Worm (Caenorhabditis elegans) whole organism, young adult: ENCODE data around the gene sulp-3.

Experiments
- B0035.1 ChIP-seq: sonication (generic microtip); optimal IDR thresholded peaks from 2 replicates; lab custom pipeline; 2016; ENCODE audit warnings: missing genetic modification characterization, mild to moderate bottlenecking, missing compliant biosample characterization, missing genotype, missing genetic modification reagents
- C17E4.6 ChIP-seq: fragments of 200-800 bp; sonication (Bioruptor generic); IDR thresholded peaks from 2 replicates; pipeline ENCODE4 v1.3.6; 2022; ENCODE audit warnings: missing genetic modification reagents, missing genetic modification characterization, missing compliant biosample characterization
- F22D6.2 ChIP-seq: sonication (generic microtip); optimal IDR thresholded peaks from 2 replicates; lab custom pipeline; 2016; ENCODE audit warnings: mild to moderate bottlenecking, missing genetic modification characterization, missing compliant biosample characterization
- F49E8.2 ChIP-seq: sonication (generic microtip); optimal IDR thresholded peaks from 3 replicates; lab custom pipeline; 2017; ENCODE audit warnings: missing genetic modification characterization, mild to moderate bottlenecking, missing compliant biosample characterization, antibody characterized with exemption, moderate library complexity; ENCODE audit not compliant: insufficient read depth
- ama-1 ChIP-seq, 3 experiments: fragments of 150-350 bp in 1 of 3; sonication (generic microtip) in 2 of 3; optimal IDR thresholded peaks; 2 replicates each; lab custom pipeline; 2014 to 2018; ENCODE audit warnings: missing biosample characterization in 2 of 3, missing genetic modification characterization in 2 of 3, missing genetic modification reagents in 2 of 3
- ceh-40 ChIP-seq: fragments of 200-800 bp; sonication (Bioruptor generic); IDR thresholded peaks from 2 replicates; pipeline ENCODE4 v1.3.6; 2022; ENCODE audit warnings: missing genetic modification characterization, missing compliant biosample characterization
- ets-4 ChIP-seq: fragments of 200-800 bp; sonication (Bioruptor generic); optimal IDR thresholded peaks from 2 replicates; lab custom pipeline; 2018; ENCODE audit warnings: mild to moderate bottlenecking, missing genetic modification characterization, missing compliant biosample characterization
- let-607 ChIP-seq, 2 experiments: fragments of 200-800 bp in 1 of 2; sonication (Bioruptor generic) in 1 of 2; sonication (generic microtip) in 1 of 2; optimal IDR thresholded peaks; 2 replicates each; lab custom pipeline; 2016 to 2018; ENCODE audit warnings: mild to moderate bottlenecking in 2 of 2, missing compliant biosample characterization in 2 of 2, missing genetic modification characterization in 2 of 2, moderate library complexity in 2 of 2, missing genotype in 1 of 2
- madf-10 ChIP-seq: sonication (generic microtip); optimal IDR thresholded peaks from 2 replicates; lab custom pipeline; 2016; ENCODE audit warnings: mild to moderate bottlenecking, missing genetic modification characterization, missing compliant biosample characterization
- madf-6 ChIP-seq: fragments of 200-800 bp; sonication (Bioruptor generic); IDR thresholded peaks from 2 replicates; pipeline ENCODE4 v1.3.6; 2022; ENCODE audit warnings: missing genetic modification reagents, missing genetic modification characterization, missing compliant biosample characterization
- pha-4 ChIP-seq: fragments of 150-350 bp; sonication (generic microtip); optimal IDR thresholded peaks from 2 replicates; lab custom pipeline; 2014; ENCODE audit warnings: missing biosample characterization, missing genetic modification reagents, missing genetic modification characterization
- ztf-25 ChIP-seq: fragments of 200-800 bp; sonication (Bioruptor generic); IDR thresholded peaks from 2 replicates; pipeline ENCODE4 v1.3.6; 2022; ENCODE audit warnings: missing genetic modification reagents, missing genetic modification characterization, missing compliant biosample characterization

DNA sequence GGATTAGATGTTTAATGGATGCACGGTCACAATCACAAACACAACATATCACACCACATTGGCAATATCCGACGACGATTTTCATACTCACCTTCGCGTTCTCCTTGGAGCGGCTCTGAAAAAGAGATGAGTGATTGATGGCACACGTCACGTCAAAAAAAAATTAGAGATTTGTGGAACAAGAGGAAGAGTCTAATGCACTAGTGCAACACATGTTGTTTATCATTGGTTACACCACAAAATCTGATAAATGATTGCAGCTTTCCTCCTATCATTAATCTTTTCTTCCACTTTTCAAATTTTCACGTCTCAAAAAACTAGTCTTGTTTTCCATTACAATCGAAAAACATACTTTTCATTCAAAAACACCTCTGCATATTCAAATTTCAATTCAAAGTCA lies 17.7 kb downstream of the sulp-3 start:
- no peak for TF ChIP-seq ceh-40 (GFP tag; lab: Robert Waterston, UW)
- no peak for TF ChIP-seq B0035.1
- TF ChIP-seq madf-6 (GFP tag; lab: Robert Waterston, UW): no peak
- no peak for TF ChIP-seq pha-4 (tag; lab: Kevin White, UChicago)
- no peak for TF ChIP-seq C17E4.6 (GFP tag; lab: Robert Waterston, UW)
- TF ChIP-seq let-607 (tag; optimal IDR thresholded peaks at IDR 0.05; lab: Kevin White, UChicago): no peak
- no peak for TF ChIP-seq madf-10 (tag; lab: Kevin White, UChicago)
- no peak for TF ChIP-seq F49E8.2 (tag; lab: Kevin White, UChicago)
- no peak for TF ChIP-seq ets-4 (GFP tag; lab: Kevin White, UChicago)
- no peak for TF ChIP-seq ama-1 (optimal IDR thresholded peaks at IDR 0.05; lab: Kevin White, UChicago)
- TF ChIP-seq ama-1 (GFP tag; optimal IDR thresholded peaks at IDR 0.05; lab: Kevin White, UChicago): no peak
- no peak for TF ChIP-seq ztf-25
- TF ChIP-seq F22D6.2 (tag; lab: Kevin White, UChicago): no peak
